Worm (Caenorhabditis elegans): ENCODE results near the gene F09E10.1.

Gene F09E10.1

ce11 chrX:1495980-1496379, 6.6 kb upstream of the F09E10.1 start:
- no peak for TF ChIP-seq egrh-3 (GFP tag; IDR thresholded peaks at IDR 0.05)
- TF ChIP-seq repo-1 (tag; optimal IDR thresholded peaks at IDR 0.05) = no peak
- TF ChIP-seq hmg-20 (GFP tag; IDR thresholded peaks at IDR 0.05) = no peak
- no peak for TF ChIP-seq mel-28 (tag; optimal IDR thresholded peaks at IDR 0.05; ENCODE audit: borderline replicate concordance)

- TF ChIP-seq aptf-3 (GFP tag; IDR thresholded peaks at IDR 0.05) (no peak), die-1 (tag; optimal IDR thresholded peaks at IDR 0.05) (no peak), F22D6.2 (tag; optimal IDR thresholded peaks at IDR 0.05) (no peak), F55B11.4 (tag; optimal IDR thresholded peaks at IDR 0.05; ENCODE audit: borderline replicate concordance, insufficient read depth) (no peak), dpff-1 (tag; optimal IDR thresholded peaks at IDR 0.05) (no peak), tbp1 (GFP tag; optimal IDR thresholded peaks at IDR 0.05) (no peak), ZK185.1 (tag; optimal IDR thresholded peaks at IDR 0.05; ENCODE audit: poor library complexity, severe bottlenecking) (no peak), ztf-18 (tag; optimal IDR thresholded peaks at IDR 0.05) (no peak), snpc-1.1 (tag; optimal IDR thresholded peaks at IDR 0.05; ENCODE audit: insufficient read depth) (no peak), attf-3 (GFP tag; conservative IDR thresholded peaks at IDR 0.05) (no peak), ztf-28 (GFP tag; IDR thresholded peaks at IDR 0.05) (no peak), D2030.7 (GFP tag; IDR thresholded peaks at IDR 0.05) (no peak)
Observed at ce11 chrX:1497581-1497980, 5.0 kb upstream of the F09E10.1 start, which contains the start of gene F09E10.6. Gene F09E10.6, minus strand, starts transcription at chrX:1497681.

- TF ChIP-seq mel-28 (tag; optimal IDR thresholded peaks at IDR 0.05; ENCODE audit: borderline replicate concordance) (no peak), ccch-3 (GFP tag; optimal IDR thresholded peaks at IDR 0.05) (no peak), mes-4 (tag; optimal IDR thresholded peaks at IDR 0.05) (no peak), ztf-3 (GFP tag; optimal IDR thresholded peaks at IDR 0.05) (no peak), ceh-58 (GFP tag; IDR thresholded peaks at IDR 0.05) (no peak), ztf-25 (GFP tag; IDR thresholded peaks at IDR 0.05) (no peak), T07F8.4 (tag; optimal IDR thresholded peaks at IDR 0.05) (no peak), fkh-3 (tag; optimal IDR thresholded peaks at IDR 0.05) (no peak), attf-6 (GFP tag; IDR thresholded peaks at IDR 0.05) (no peak), F39B2.1 (GFP tag; IDR thresholded peaks at IDR 0.05) (no peak), ceh-100 (GFP tag; IDR thresholded peaks at IDR 0.05) (no peak), nfyb-1 (GFP tag; IDR thresholded peaks at IDR 0.05) (no peak), zim-3 (tag; optimal IDR thresholded peaks at IDR 0.05) (no peak), hmg-20 (GFP tag; IDR thresholded peaks at IDR 0.05) (no peak), B0035.1 (tag; optimal IDR thresholded peaks at IDR 0.05) (no peak), F52B5.7 (tag; optimal IDR thresholded peaks at IDR 0.05) (no peak)
Observed at ce11 chrX:1499499-1499898, 3.1 kb upstream of the F09E10.1 start.

DNA sequence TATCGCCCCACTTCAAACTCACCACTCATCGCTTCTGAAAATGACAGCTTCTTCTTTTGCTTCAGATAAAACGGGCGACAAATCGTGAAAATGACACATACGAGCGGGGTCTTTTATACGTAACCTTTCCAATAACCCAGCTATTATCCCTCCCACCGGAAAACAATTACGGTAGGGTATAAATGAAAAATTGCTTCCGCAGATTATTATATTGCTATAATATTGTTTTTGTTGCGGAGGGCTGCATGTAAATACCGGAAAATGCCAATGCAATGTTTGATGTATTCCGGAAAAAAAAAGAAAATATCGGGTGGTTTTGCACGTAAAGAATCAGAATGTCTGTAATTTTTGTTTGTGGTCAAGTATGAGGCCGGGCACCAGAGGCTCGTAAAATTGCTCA, 838 bp upstream of the F09E10.1 start, which contains the start of gene F09E10.7:
TSS of gene F09E10.7 (minus strand) at position 101 of the 400 bp plus-strand sequence.
- no peak for TF ChIP-seq mcd-1 (GFP tag; IDR thresholded peaks at IDR 0.05)
- TF ChIP-seq mel-28 (tag; optimal IDR thresholded peaks at IDR 0.05; ENCODE audit: borderline replicate concordance) = no peak
- TF ChIP-seq dox-1 (GFP tag; IDR thresholded peaks at IDR 0.05) = no peak
- TF ChIP-seq die-1 (tag; optimal IDR thresholded peaks at IDR 0.05) = no peak
- TF ChIP-seq aptf-3 (GFP tag; IDR thresholded peaks at IDR 0.05) = no peak
- no peak for TF ChIP-seq sdz-38 (tag; optimal IDR thresholded peaks at IDR 0.05)
- no peak for TF ChIP-seq lir-1 (GFP tag; conservative IDR thresholded peaks at IDR 0.05)
- no peak for TF ChIP-seq ceh-27 (GFP tag; optimal IDR thresholded peaks at IDR 0.05)
- no peak for TF ChIP-seq nhr-80 (tag; optimal IDR thresholded peaks at IDR 0.05)
